Worm (Caenorhabditis elegans): ENCODE results near the gene F39C12.1.

- TF ChIP-seq tbx-2 (tag; optimal IDR thresholded peaks at IDR 0.05) (no peak), ceh-82 (tag; optimal IDR thresholded peaks at IDR 0.05) (no peak), nhr-28 (tag; optimal IDR thresholded peaks at IDR 0.05) (no peak), nhr-12 (tag; optimal IDR thresholded peaks at IDR 0.05) (no peak), hmg-11 (tag; optimal IDR thresholded peaks at IDR 0.05) (no peak), ZK546.5 (tag; optimal IDR thresholded peaks at IDR 0.05) (no peak), ceh-9 (tag; optimal IDR thresholded peaks at IDR 0.05) (no peak), nfya-1 (tag; optimal IDR thresholded peaks at IDR 0.05; ENCODE audit: insufficient read depth) (no peak), eor-1 (tag; optimal IDR thresholded peaks at IDR 0.05) (no peak), zag-1 (tag; optimal IDR thresholded peaks at IDR 0.05) (no peak)
These were observed 58.9 kb downstream of the F39C12.1 start for ce11 chrX:4794062-4794461.

Data from whole organism, L3 larva.